Worm (Caenorhabditis elegans) whole organism, L2 larva: ENCODE results near the gene exos-4.2.

Source experiments
- nhr-11 ChIP-seq: fragments of 150-350 bp; optimal IDR thresholded peaks from 2 replicates; lab custom pipeline; 2014; ENCODE audit warnings: missing biosample characterization, missing genetic modification characterization
- unc-55 ChIP-seq: fragments of 150-350 bp; sonication (generic microtip); optimal IDR thresholded peaks from 3 replicates; lab custom pipeline; 2014; ENCODE audit warnings: missing biosample characterization, missing genetic modification reagents, missing genetic modification characterization

DNA sequence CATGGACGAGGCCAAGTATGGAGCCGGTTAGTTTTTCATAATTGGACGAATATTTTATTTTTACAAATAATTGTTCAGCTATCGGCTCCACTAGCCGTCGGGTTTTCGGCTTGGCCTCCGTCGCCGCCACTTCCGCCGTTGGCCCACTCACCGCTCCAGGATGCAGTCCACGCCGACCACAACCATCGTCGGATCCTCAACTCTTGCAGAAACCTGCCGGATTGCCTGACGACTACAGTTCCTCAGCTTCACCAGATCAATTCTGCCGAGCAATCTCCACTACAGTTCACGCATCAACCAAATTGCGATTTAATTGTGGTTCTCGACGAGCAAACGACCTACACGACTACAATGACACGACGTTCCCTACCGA is 25.6 kb upstream of the exos-4.2 start:
- no peak for TF ChIP-seq nhr-11 (tag; lab: Kevin White, UChicago)
- no peak for TF ChIP-seq unc-55 (GFP tag; lab: Kevin White, UChicago)
